Fruit fly (Drosophila melanogaster): ENCODE results near the gene CG34376.
A peak's percentile ranks its signal among the peaks of the same experiment; 100 is the strongest.

The CG34376 gene

dm6 chr3R:22491088-22491879 lies 43.4 kb downstream of the CG34376 start, which contains the start of the genes CCT1 and tHMG1 (continued):
- TF ChIP-seq CG12769 (tag; optimal IDR thresholded peaks at IDR 0.05) (peak; percentile 1), CG30403 (GFP tag; optimal IDR thresholded peaks at IDR 0.05) (peak; percentile 6), PHDP (tag; optimal IDR thresholded peaks at IDR 0.05) (peak; percentile 14), inv (GFP tag; IDR thresholded peaks at IDR 0.05; ENCODE audit: partially characterized antibody) (peak; percentile 91), MESR4 (GFP tag; optimal IDR thresholded peaks at IDR 0.05) (peak; percentile 76), Max (GFP tag; optimal IDR thresholded peaks at IDR 0.05) (peak; percentile 33), CG18262 (tag; optimal IDR thresholded peaks at IDR 0.05) (peak; percentile 32), Ets97D (GFP tag; optimal IDR thresholded peaks at IDR 0.05) (peak; percentile 56), cg (GFP tag; optimal IDR thresholded peaks at IDR 0.05) (no peak), CG13287 (GFP tag; IDR thresholded peaks at IDR 0.05; ENCODE audit: partially characterized antibody) (peak; percentile 97), ase (GFP tag; IDR thresholded peaks at IDR 0.05) (no peak), nmo (GFP tag; optimal IDR thresholded peaks at IDR 0.05) (peak; percentile 52), CG15514 (GFP tag; optimal IDR thresholded peaks at IDR 0.05) (peak; percentile 69), CkIIα-i1 (GFP tag; IDR thresholded peaks at IDR 0.05) (no peak), CG13775 (GFP tag; optimal IDR thresholded peaks at IDR 0.05) (peak; percentile 28), CG7963 (GFP tag; IDR thresholded peaks at IDR 0.05; ENCODE audit: partially characterized antibody) (peak; percentile 79), vfl (GFP tag; optimal IDR thresholded peaks at IDR 0.05) (no peak), grau (tag; optimal IDR thresholded peaks at IDR 0.05) (peak; percentile 21), TFAM (GFP tag; optimal IDR thresholded peaks at IDR 0.05) (no peak), Med (GFP tag) (peak; percentile 72), GATAe (GFP tag; conservative IDR thresholded peaks at IDR 0.05) (no peak), pho (GFP tag; optimal IDR thresholded peaks at IDR 0.05) (peak; percentile 13), chinmo (GFP tag; IDR thresholded peaks at IDR 0.05; ENCODE audit: partially characterized antibody) (peak; percentile 85; the same call in 3 of the 4 replicates), lmd (GFP tag; IDR thresholded peaks at IDR 0.05) (no peak), Side (GFP tag; optimal IDR thresholded peaks at IDR 0.05) (no peak), pzg (GFP tag; optimal IDR thresholded peaks at IDR 0.05) (peak; percentile 54), CG34422 (GFP tag; IDR thresholded peaks at IDR 0.05) (peak; percentile 82; the same call in 1 of the 3 replicates), CG42726 (GFP tag; IDR thresholded peaks at IDR 0.05; ENCODE audit: partially characterized antibody) (peak; percentile 67; the same call in 1 of the 2 replicates), Spps (tag; optimal IDR thresholded peaks at IDR 0.05) (peak; percentile 19), MBD-R2 (GFP tag; IDR thresholded peaks at IDR 0.05) (peak; percentile 52; the same call in 1 of the 2 replicates), CG11560 (tag; IDR thresholded peaks at IDR 0.05) (peak; percentile 75; the same call in 2 of the 3 replicates), CG17829 (tag; optimal IDR thresholded peaks at IDR 0.05) (peak; percentile 30), Bteb2 (GFP tag; optimal IDR thresholded peaks at IDR 0.05) (no peak), B-H2 (GFP tag; optimal IDR thresholded peaks at IDR 0.05) (peak; percentile 37), phol (tag; optimal IDR thresholded peaks at IDR 0.05) (peak; percentile 42), sug (tag; optimal IDR thresholded peaks at IDR 0.05) (peak; percentile 19), Scr (GFP tag; IDR thresholded peaks at IDR 0.05; ENCODE audit: partially characterized antibody) (peak; percentile 97), zen2 (GFP tag; IDR thresholded peaks at IDR 0.05; ENCODE audit: partially characterized antibody) (peak; percentile 95), gcm (GFP tag; optimal IDR thresholded peaks at IDR 0.05) (no peak), CoRest (tag; optimal IDR thresholded peaks at IDR 0.05) (peak; percentile 62), lilli (GFP tag; optimal IDR thresholded peaks at IDR 0.05) (peak; percentile 42), Hsf (GFP tag; optimal IDR thresholded peaks at IDR 0.05) (peak; percentile 11), unc-4 (GFP tag; IDR thresholded peaks at IDR 0.05; ENCODE audit: partially characterized antibody) (peak; percentile 95), mld (GFP tag; IDR thresholded peaks at IDR 0.05; ENCODE audit: partially characterized antibody) (peak; percentile 91; the same call in 2 of the 3 replicates), Adf1 (GFP tag; IDR thresholded peaks at IDR 0.05) (no peak), E2f2 (GFP tag; IDR thresholded peaks at IDR 0.05) (peak; percentile 81), bigmax (GFP tag; optimal IDR thresholded peaks at IDR 0.05) (peak; percentile 84)
